Fruit fly (Drosophila melanogaster) S2 (cell line): ENCODE measurements around the gene Fam92.

ENCODE experiments used
- CG8478 ChIP-seq: fragments of >200 bp; optimal IDR thresholded peaks from 2 replicates; lab custom pipeline; 2018
- CTCF ChIP-seq, 2 experiments: fragments of >200 bp; optimal IDR thresholded peaks; 2 replicates each; lab custom pipeline; 2018

- TF ChIP-seq CG8478 (lab: Kevin White, UChicago), result no peak
- no peak for TF ChIP-seq CTCF (optimal IDR thresholded peaks at IDR 0.05; lab: Kevin White, UChicago)
Measured at dm6 chr2L:12434535-12434938, 9.8 kb downstream of the Fam92 start, which contains the start of gene SC35.
